Fruit fly (Drosophila melanogaster) whole organism, pupa: ENCODE data around the gene CG14434.

ENCODE experiments used
- CG12605 ChIP-seq: fragments of 200-800 bp; sonication (Bioruptor generic); IDR thresholded peaks from 2 replicates; pipeline ENCODE4 v1.3.6; 2022; ENCODE audit warnings: missing biosample characterization, missing genetic modification characterization
- CG15710 ChIP-seq: fragments of 200-800 bp; sonication (Bioruptor generic); optimal IDR thresholded peaks from 2 replicates; lab custom pipeline; 2018; ENCODE audit warnings: missing biosample characterization, mild to moderate bottlenecking, missing genetic modification characterization, moderate library complexity
- CG8301 ChIP-seq: fragments of 200-800 bp; sonication (Bioruptor generic); optimal IDR thresholded peaks from 2 replicates; lab custom pipeline; 2018; ENCODE audit warnings: missing biosample characterization, mild to moderate bottlenecking, missing genetic modification characterization
- CG9948 ChIP-seq: fragments of 200-800 bp; sonication (Bioruptor generic); optimal IDR thresholded peaks from 2 replicates; lab custom pipeline; 2018; ENCODE audit warnings: missing biosample characterization, mild to moderate bottlenecking, missing genetic modification characterization, moderate library complexity
- EcR ChIP-seq: fragments of 200-800 bp; sonication (Bioruptor generic); optimal IDR thresholded peaks from 3 replicates; lab custom pipeline; 2019; ENCODE audit warnings: missing biosample characterization, missing genetic modification characterization, mild to moderate bottlenecking, moderate library complexity, missing genetic modification reagents
- Snoo ChIP-seq: fragments of 200-800 bp; sonication (Bioruptor generic); optimal IDR thresholded peaks from 3 replicates; lab custom pipeline; 2017; ENCODE audit warnings: missing biosample characterization, mild to moderate bottlenecking, missing genetic modification characterization, inconsistent platforms

- TF ChIP-seq CG12605 (GFP tag; lab: Robert Waterston, UW) (no peak), EcR (GFP tag; lab: Kevin White, UChicago) (no peak), CG8301 (no peak), Snoo (no peak), CG9948 (tag; lab: Kevin White, UChicago) (no peak), CG15710 (tag; lab: Kevin White, UChicago) (no peak)
These were observed 64.5 kb downstream of the CG14434 start for dm6 chrX:6802376-6803080.
